Fruit fly (Drosophila melanogaster) whole organism, embryonic: ENCODE results near the gene Notum.

Source experiments
- Awh ChIP-seq: fragments of 200-800 bp; sonication (Bioruptor generic); IDR thresholded peaks from 2 replicates; pipeline ENCODE4, ENCODE4 v1.3.6; 2022; ENCODE audit warnings: missing biosample characterization, missing genetic modification characterization
- B-H2 ChIP-seq: fragments of 200-800 bp; sonication (Bioruptor generic); optimal IDR thresholded peaks from 2 replicates; lab custom pipeline; 2018; ENCODE audit warnings: missing biosample characterization, mild to moderate bottlenecking, missing genetic modification characterization
- Bteb2 ChIP-seq: fragments of 200-800 bp; sonication (Bioruptor generic); optimal IDR thresholded peaks from 2 replicates; lab custom pipeline; 2016; ENCODE audit warnings: missing biosample characterization, missing genetic modification characterization
- CG10321 ChIP-seq: fragments of 200-800 bp; sonication (Bioruptor generic); IDR thresholded peaks from 2 replicates; pipeline ENCODE4 v1.3.6; 2022; ENCODE audit warnings: missing biosample characterization, missing genetic modification characterization
- CG11560 ChIP-seq: fragments of 200-800 bp; sonication (Bioruptor generic); IDR thresholded peaks from 3 replicates; pipeline ENCODE4 v1.3.6; 2022; ENCODE audit warnings: missing biosample characterization, missing genetic modification characterization
- CG11723 ChIP-seq: fragments of 200-800 bp; sonication (Bioruptor generic); optimal IDR thresholded peaks from 2 replicates; lab custom pipeline; 2017; ENCODE audit warnings: missing biosample characterization, mild to moderate bottlenecking, missing genetic modification characterization
- CG12236 ChIP-seq: fragments of 200-800 bp; sonication (Bioruptor generic); optimal IDR thresholded peaks from 2 replicates; lab custom pipeline; 2016; ENCODE audit warnings: missing biosample characterization, missing genetic modification characterization
- CG12299 ChIP-seq: fragments of 200-800 bp; sonication (Bioruptor generic); optimal IDR thresholded peaks from 2 replicates; lab custom pipeline; 2018; ENCODE audit warnings: missing biosample characterization, mild to moderate bottlenecking, missing genetic modification characterization
- CG12769 ChIP-seq: fragments of 200-800 bp; sonication (Bioruptor generic); optimal IDR thresholded peaks from 2 replicates; lab custom pipeline; 2019; ENCODE audit warnings: missing biosample characterization, mild to moderate bottlenecking, missing genetic modification characterization, moderate library complexity
- CG13775 ChIP-seq: fragments of 200-800 bp; sonication (Bioruptor generic); optimal IDR thresholded peaks from 3 replicates; lab custom pipeline; 2017; ENCODE audit warnings: missing biosample characterization, mild to moderate bottlenecking, missing genetic modification characterization
- CG13894 ChIP-seq: fragments of 200-800 bp; sonication (Bioruptor generic); optimal IDR thresholded peaks from 3 replicates; lab custom pipeline; 2018; ENCODE audit warnings: missing biosample characterization, mild to moderate bottlenecking, missing genetic modification characterization, moderate library complexity
- CG15011 ChIP-seq: fragments of 200-800 bp; sonication (Bioruptor generic); optimal IDR thresholded peaks from 3 replicates; lab custom pipeline; 2018; ENCODE audit warnings: missing biosample characterization, mild to moderate bottlenecking, missing genetic modification characterization
- CG1603 ChIP-seq: fragments of 200-800 bp; sonication (Bioruptor generic); optimal IDR thresholded peaks from 2 replicates; lab custom pipeline; 2019; ENCODE audit warnings: missing biosample characterization, mild to moderate bottlenecking, missing genetic modification characterization, moderate library complexity
- CG16779 ChIP-seq: fragments of 200-800 bp; sonication (Bioruptor generic); IDR thresholded peaks from 2 replicates; pipeline ENCODE4 v1.3.6; 2022; ENCODE audit warnings: missing biosample characterization, missing genetic modification characterization
- CG17612 ChIP-seq: fragments of 200-800 bp; sonication (Bioruptor generic); IDR thresholded peaks from 2 replicates; pipeline ENCODE4 v1.3.6; 2022; ENCODE audit warnings: missing biosample characterization, missing genetic modification characterization
- CG2889 ChIP-seq: fragments of 200-800 bp; sonication (Bioruptor generic); IDR thresholded peaks from 3 replicates; pipeline ENCODE4 v1.3.6; 2022; ENCODE audit warnings: missing biosample characterization, missing genetic modification characterization
- CG32532 ChIP-seq: fragments of 200-800 bp; sonication (Bioruptor generic); IDR thresholded peaks from 2 replicates; pipeline ENCODE4 v1.3.6; 2022; ENCODE audit warnings: missing biosample characterization, missing genetic modification characterization
- CG34376 ChIP-seq: fragments of 200-800 bp; sonication (Bioruptor generic); optimal IDR thresholded peaks from 2 replicates; lab custom pipeline; 2018; ENCODE audit warnings: missing biosample characterization, mild to moderate bottlenecking, missing genetic modification characterization
- CG6683 ChIP-seq: fragments of 200-800 bp; sonication (Bioruptor generic); optimal IDR thresholded peaks from 2 replicates; lab custom pipeline; 2017; ENCODE audit warnings: missing biosample characterization, mild to moderate bottlenecking, missing genetic modification characterization, missing genetic modification reagents
- CG6689 ChIP-seq: fragments of 200-800 bp; sonication (Bioruptor generic); IDR thresholded peaks from 2 replicates; pipeline ENCODE4 v1.3.6; 2022; ENCODE audit warnings: missing biosample characterization, missing genetic modification characterization
- CG7786 ChIP-seq: fragments of 200-800 bp; sonication (Bioruptor generic); optimal IDR thresholded peaks from 2 replicates; lab custom pipeline; 2016; ENCODE audit warnings: missing biosample characterization, missing genetic modification characterization
- CG7987 ChIP-seq: fragments of 200-800 bp; sonication (Bioruptor generic); optimal IDR thresholded peaks from 2 replicates; lab custom pipeline; 2018; ENCODE audit warnings: missing biosample characterization, mild to moderate bottlenecking, missing genetic modification characterization, moderate library complexity
- CG9727 ChIP-seq: fragments of 200-800 bp; sonication (Bioruptor generic); optimal IDR thresholded peaks from 3 replicates; lab custom pipeline; 2017; ENCODE audit warnings: missing biosample characterization, mild to moderate bottlenecking, missing genetic modification characterization
- CoRest ChIP-seq: fragments of 200-800 bp; sonication (Bioruptor generic); optimal IDR thresholded peaks from 3 replicates; lab custom pipeline; 2018; ENCODE audit warnings: missing biosample characterization, mild to moderate bottlenecking, missing genetic modification characterization, moderate library complexity
- Drgx ChIP-seq: fragments of 200-800 bp; sonication (Bioruptor generic); IDR thresholded peaks from 2 replicates; pipeline ENCODE4 v1.3.6; 2022; ENCODE audit warnings: missing biosample characterization, missing genetic modification characterization
- Fer3 ChIP-seq: fragments of 200-800 bp; sonication (Bioruptor generic); optimal IDR thresholded peaks from 2 replicates; lab custom pipeline; 2018; ENCODE audit warnings: missing biosample characterization, mild to moderate bottlenecking, missing genetic modification characterization, moderate library complexity
- HHEX ChIP-seq: fragments of 200-800 bp; sonication (Bioruptor generic); optimal IDR thresholded peaks from 3 replicates; lab custom pipeline; 2017; ENCODE audit warnings: missing biosample characterization, mild to moderate bottlenecking, missing genetic modification characterization, missing genetic modification reagents
- HLH3B ChIP-seq: fragments of 200-800 bp; sonication (Bioruptor generic); IDR thresholded peaks from 2 replicates; pipeline ENCODE4 v1.3.6; 2022; ENCODE audit warnings: missing biosample characterization, missing genetic modification characterization
- Hr3 ChIP-seq: fragments of 200-800 bp; sonication (Bioruptor generic); optimal IDR thresholded peaks from 3 replicates; lab custom pipeline; 2016; ENCODE audit warnings: missing biosample characterization, missing genetic modification characterization
- Hr51 ChIP-seq, 2 experiments: fragments of 200-800 bp; sonication (Bioruptor generic); optimal IDR thresholded peaks; 2 replicates in 1 of 2; 3 replicates in 1 of 2; lab custom pipeline; 2016 to 2018; ENCODE audit warnings: missing biosample characterization in 2 of 2, missing genetic modification characterization in 2 of 2, mild to moderate bottlenecking in 1 of 2, moderate library complexity in 1 of 2
- PHDP ChIP-seq: fragments of 200-800 bp; sonication (Bioruptor generic); optimal IDR thresholded peaks from 3 replicates; lab custom pipeline; 2018; ENCODE audit warnings: missing biosample characterization, mild to moderate bottlenecking, missing genetic modification characterization, moderate library complexity
- Tbp ChIP-seq: fragments of >200 bp; optimal IDR thresholded peaks from 2 replicates; lab custom pipeline; 2018; ENCODE audit warnings: missing biosample characterization, missing genetic modification characterization
- abd-A ChIP-seq: fragments of 200-800 bp; sonication (Bioruptor generic); optimal IDR thresholded peaks from 3 replicates; lab custom pipeline; 2019; ENCODE audit warnings: missing biosample characterization, mild to moderate bottlenecking, missing genetic modification characterization, moderate library complexity
- cad ChIP-seq: fragments of >200 bp; optimal IDR thresholded peaks from 2 replicates; lab custom pipeline; 2017; ENCODE audit warnings: missing biosample characterization, missing genetic modification characterization
- cas ChIP-seq: fragments of 200-800 bp; sonication (Bioruptor generic); IDR thresholded peaks from 2 replicates; pipeline ENCODE4 v1.3.6; 2022; ENCODE audit warnings: missing biosample characterization, missing genetic modification characterization
- crp ChIP-seq, 2 experiments: fragments of 200-800 bp; sonication (Bioruptor generic); optimal IDR thresholded peaks; 2 replicates in 1 of 2; 3 replicates in 1 of 2; lab custom pipeline; 2017; ENCODE audit warnings: missing biosample characterization in 2 of 2, missing genetic modification characterization in 2 of 2, mild to moderate bottlenecking in 1 of 2, moderate library complexity in 1 of 2
- dmrt11E ChIP-seq: fragments of 200-800 bp; sonication (Bioruptor generic); optimal IDR thresholded peaks from 3 replicates; lab custom pipeline; 2018; ENCODE audit warnings: missing biosample characterization, mild to moderate bottlenecking, missing genetic modification characterization, moderate library complexity
- grau ChIP-seq: fragments of 200-800 bp; optimal IDR thresholded peaks from 3 replicates; lab custom pipeline; 2019; ENCODE audit warnings: missing biosample characterization, mild to moderate bottlenecking, missing genetic modification characterization, moderate library complexity
- onecut ChIP-seq: fragments of 200-800 bp; sonication (Bioruptor generic); IDR thresholded peaks from 2 replicates; pipeline ENCODE4 v1.3.6; 2022; ENCODE audit warnings: missing biosample characterization, missing genetic modification characterization
- pan ChIP-seq, 4 experiments: fragments of >200 bp in 3 of 4; fragments of 200-800 bp in 1 of 4; sonication (Bioruptor generic) in 1 of 4; optimal IDR thresholded peaks in 3 of 4; IDR thresholded peaks in 1 of 4; 2 replicates each; pipeline versions ENCODE4 v1.3.6 to Lab custom; 2017 to 2022; ENCODE audit warnings: missing biosample characterization in 2 of 4, missing genetic modification characterization in 2 of 4, mixed read lengths in 1 of 4
- pb ChIP-seq: fragments of 200-800 bp; sonication (Bioruptor generic); optimal IDR thresholded peaks from 3 replicates; lab custom pipeline; 2016; ENCODE audit warnings: missing biosample characterization, missing genetic modification characterization
- ranshi ChIP-seq: fragments of 200-800 bp; sonication (Bioruptor generic); IDR thresholded peaks from 2 replicates; pipeline ENCODE4 v1.3.6; 2022; ENCODE audit warnings: missing biosample characterization, missing genetic modification characterization
- row ChIP-seq: fragments of 200-800 bp; sonication (Bioruptor generic); IDR thresholded peaks from 3 replicates; pipeline ENCODE4 v1.3.6; 2022; ENCODE audit warnings: missing biosample characterization, missing genetic modification characterization
- sd ChIP-seq: fragments of 200-800 bp; sonication (Bioruptor generic); optimal IDR thresholded peaks from 3 replicates; lab custom pipeline; 2018; ENCODE audit warnings: missing biosample characterization, mild to moderate bottlenecking, missing genetic modification characterization, moderate library complexity
- sens ChIP-seq: fragments of 200-800 bp; sonication (Bioruptor generic); peaks from one replicate; lab custom pipeline; 2016; ENCODE audit warnings: missing biosample characterization, missing genetic modification characterization
- so ChIP-seq: fragments of 200-800 bp; sonication (Bioruptor generic); IDR thresholded peaks from 3 replicates; pipeline ENCODE4 v1.3.6; 2022; ENCODE audit warnings: missing biosample characterization, missing genetic modification characterization
- tin ChIP-seq: fragments of 200-800 bp; sonication (Bioruptor generic); optimal IDR thresholded peaks from 3 replicates; lab custom pipeline; 2016; ENCODE audit warnings: missing biosample characterization, missing genetic modification characterization
- vvl ChIP-seq: fragments of 200-800 bp; sonication (Bioruptor generic); IDR thresholded peaks from 2 replicates; pipeline ENCODE4 v1.3.6; 2022; ENCODE audit warnings: missing biosample characterization, missing genetic modification characterization

The Notum gene

DNA sequence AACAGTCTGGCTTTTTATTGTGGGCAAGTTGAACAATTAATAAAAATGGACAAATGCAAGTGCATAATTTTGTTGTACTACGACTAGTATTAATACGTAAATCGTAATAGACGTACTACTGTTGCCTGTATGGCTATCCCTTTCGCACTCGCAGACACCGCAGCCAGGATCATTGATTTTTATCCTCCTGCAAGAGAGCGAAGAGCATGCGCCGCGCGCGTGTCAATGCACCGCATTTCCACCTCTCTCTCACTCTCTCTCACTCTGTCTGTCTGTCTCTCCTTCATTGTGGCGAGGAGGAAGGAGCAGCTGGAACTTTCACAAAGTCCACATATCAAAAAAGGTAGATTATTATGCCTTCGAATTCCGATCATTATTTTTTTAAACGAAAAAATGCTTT, 23.8 kb downstream of the Notum start (continued):
- TF ChIP-seq CG7987: peak; percentile 60
- TF ChIP-seq onecut (GFP tag; lab: Robert Waterston, UW): peak; percentile 98
- TF ChIP-seq CG10321 (GFP tag; lab: Robert Waterston, UW): peak; percentile 58

- TF ChIP-seq so (GFP tag; lab: Robert Waterston, UW) (peak; percentile 84; the same call in 2 of the 3 replicates), CG12236 (no peak), CG34376 (peak; percentile 59), cas (GFP tag; lab: Robert Waterston, UW) (peak; percentile 17; the same call in 1 of the 2 replicates), Bteb2 (peak; percentile 52), Drgx (peak; percentile 81), tin (GFP tag; lab: Kevin White, UChicago) (peak; percentile 17), CG11723 (GFP tag; lab: Kevin White, UChicago) (peak; percentile 10), pb (GFP tag; lab: Kevin White, UChicago) (peak; percentile 9), CG12299 (tag; lab: Kevin White, UChicago) (peak; percentile 28), crp (GFP tag; optimal IDR thresholded peaks at IDR 0.05; lab: Kevin White, UChicago) (no peak), row (GFP tag; lab: Robert Waterston, UW) (peak; percentile 71), ranshi (peak; percentile 60; the same call in 1 of the 2 replicates), sens (peak; percentile 85), Tbp (GFP tag; lab: Kevin White, UChicago) (no peak), CG13775 (GFP tag; lab: Kevin White, UChicago) (peak; percentile 26), Hr3 (GFP tag; lab: Kevin White, UChicago) (peak; percentile 25), CG9727 (GFP tag; lab: Kevin White, UChicago) (peak; percentile 24), CG6689 (peak; percentile 48; the same call in 1 of the 2 replicates), B-H2 (GFP tag; lab: Kevin White, UChicago) (peak; percentile 7), cad (GFP tag; lab: Kevin White, UChicago) (no peak), CG2889 (GFP tag; lab: Robert Waterston, UW) (peak; percentile 46; the same call in 1 of the 3 replicates), HHEX (peak; percentile 46), CoRest (tag; lab: Kevin White, UChicago) (peak; percentile 43), PHDP (tag; lab: Kevin White, UChicago) (peak; percentile 47), CG7786 (GFP tag; lab: Kevin White, UChicago) (peak; percentile 66), CG11560 (0 out of 3 replicates have a peak, but pooled peaks have one; percentile 34), CG16779 (0 out of 2 replicates have a peak, but pooled peaks have one; percentile 54), CG15011 (GFP tag; lab: Kevin White, UChicago) (peak; percentile 29), CG1603 (tag; lab: Kevin White, UChicago) (peak; percentile 16), CG17612 (GFP tag; lab: Robert Waterston, UW) (0 out of 2 replicates have a peak, but pooled peaks have one; percentile 11), CG12769 (tag; lab: Kevin White, UChicago) (peak; percentile 72), pan (optimal IDR thresholded peaks at IDR 0.05; lab: Kevin White, UChicago) (no peak), pan (GFP tag; optimal IDR thresholded peaks at IDR 0.05 in 1 of 2, IDR thresholded peaks at IDR 0.05 in 1 of 2) (peak in 1 of 2 experiments; percentile 56), Awh (0 out of 2 replicates have a peak, but pooled peaks have one; percentile 28), dmrt11E (tag; lab: Kevin White, UChicago) (no peak), vvl (peak; percentile 74), Hr51 (GFP tag; optimal IDR thresholded peaks at IDR 0.05; lab: Kevin White, UChicago) (peak; percentile 50 to 54), CG6683 (GFP tag; lab: Kevin White, UChicago) (no peak), CG13894 (tag; lab: Kevin White, UChicago) (peak; percentile 68), Fer3 (tag; lab: Kevin White, UChicago) (peak; percentile 55), sd (peak; percentile 59), HLH3B (peak; percentile 46), abd-A (tag; lab: Kevin White, UChicago) (no peak), grau (peak; percentile 62), CG32532 (GFP tag; lab: Robert Waterston, UW) (peak; percentile 78)
These were observed 24.8 kb downstream of the Notum start for dm6 chr3L:16048086-16048485.
